Worm (Caenorhabditis elegans): ENCODE measurements around the gene asp-12.
A peak's percentile ranks its signal among the peaks of the same experiment; 100 is the strongest.

Gene asp-12

DNA sequence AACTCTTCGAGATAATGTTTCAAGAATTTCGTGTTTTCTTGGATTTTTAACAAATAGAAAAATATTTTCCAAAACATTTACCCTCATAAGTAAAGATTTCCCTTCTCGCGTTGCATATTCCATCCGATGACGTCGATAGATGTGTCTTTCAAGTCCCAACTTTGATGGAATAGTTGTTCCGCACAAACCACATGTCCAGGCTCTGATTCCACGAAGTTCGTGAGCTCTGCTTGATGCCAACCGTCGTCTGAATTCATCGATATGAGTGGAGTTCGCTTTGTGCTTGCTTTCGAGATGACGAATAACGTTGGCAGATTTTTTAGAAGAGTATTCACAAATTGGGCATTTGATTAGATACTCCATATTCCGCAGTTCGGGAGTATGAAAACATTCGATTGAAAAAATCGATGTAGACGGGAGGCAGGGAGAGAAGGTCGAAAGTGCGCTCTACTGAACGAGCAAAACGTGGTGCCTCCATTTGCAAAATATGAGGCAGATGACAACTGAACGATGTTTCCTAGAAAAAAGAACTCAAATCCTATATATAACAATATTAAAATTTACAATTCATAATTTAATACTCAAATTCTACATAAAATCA is 32.0 kb downstream of the asp-12 start, which contains the start of gene W02D7.6 (continued):
- TF ChIP-seq nhr-11 (tag; optimal IDR thresholded peaks at IDR 0.05) (no peak), ceh-16 (tag; optimal IDR thresholded peaks at IDR 0.05) (no peak), mdl-1 (tag; optimal IDR thresholded peaks at IDR 0.05) (no peak), ztf-4 (tag; optimal IDR thresholded peaks at IDR 0.05) (no peak), ZK546.5 (tag; optimal IDR thresholded peaks at IDR 0.05) (no peak), unc-55 (GFP tag; optimal IDR thresholded peaks at IDR 0.05) (no peak), nhr-23 (tag; optimal IDR thresholded peaks at IDR 0.05) (no peak), nhr-237 (tag; optimal IDR thresholded peaks at IDR 0.05) (no peak), unc-62 (GFP tag; optimal IDR thresholded peaks at IDR 0.05) (no peak), ama-1 (optimal IDR thresholded peaks at IDR 0.05) (no peak), elt-3 (tag; optimal IDR thresholded peaks at IDR 0.05) (no peak), ztf-1 (GFP tag; conservative IDR thresholded peaks at IDR 0.05) (no peak), C34F6.9 (tag; optimal IDR thresholded peaks at IDR 0.05) (peak; percentile 46), R02D3.7 (tag; optimal IDR thresholded peaks at IDR 0.05) (no peak), alr-1 (tag; optimal IDR thresholded peaks at IDR 0.05) (no peak), fos-1 (tag; optimal IDR thresholded peaks at IDR 0.05) (no peak), F13H6.1 (tag; optimal IDR thresholded peaks at IDR 0.05) (no peak), nhr-129 (tag; optimal IDR thresholded peaks at IDR 0.05) (peak; percentile 48), nhr-21 (tag; optimal IDR thresholded peaks at IDR 0.05) (no peak), Y55F3AM.14 (GFP tag; optimal IDR thresholded peaks at IDR 0.05) (no peak), skn-1 (tag; optimal IDR thresholded peaks at IDR 0.05) (no peak), aly-2 (tag; optimal IDR thresholded peaks at IDR 0.05) (no peak), mab-5 (tag; optimal IDR thresholded peaks at IDR 0.05) (no peak), nhr-25 (tag; optimal IDR thresholded peaks at IDR 0.05) (no peak), zag-1 (tag; optimal IDR thresholded peaks at IDR 0.05) (no peak), mbf-1 (tag; optimal IDR thresholded peaks at IDR 0.05) (no peak), gmeb-1 (tag; optimal IDR thresholded peaks at IDR 0.05) (no peak)

- TF ChIP-seq zag-1 (tag; optimal IDR thresholded peaks at IDR 0.05) (no peak), fos-1 (tag; optimal IDR thresholded peaks at IDR 0.05) (peak; percentile 17), peb-1 (tag; optimal IDR thresholded peaks at IDR 0.05) (no peak), snpc-4 (tag; optimal IDR thresholded peaks at IDR 0.05) (peak; percentile 3), sma-3 (GFP tag; optimal IDR thresholded peaks at IDR 0.05) (peak; percentile 24), crh-2 (tag; optimal IDR thresholded peaks at IDR 0.05) (peak; percentile 85), ama-1 (optimal IDR thresholded peaks at IDR 0.05) (peak; percentile 3), C34F6.9 (tag; optimal IDR thresholded peaks at IDR 0.05) (peak; percentile 57), nhr-237 (tag; optimal IDR thresholded peaks at IDR 0.05) (no peak), aly-2 (tag; optimal IDR thresholded peaks at IDR 0.05) (no peak), gmeb-1 (tag; optimal IDR thresholded peaks at IDR 0.05) (peak; percentile 90), elt-1 (tag; optimal IDR thresholded peaks at IDR 0.05) (no peak), lin-13 (GFP tag; optimal IDR thresholded peaks at IDR 0.05) (peak; percentile 19), unc-55 (GFP tag; optimal IDR thresholded peaks at IDR 0.05) (peak; percentile 79), lsy-2 (tag; optimal IDR thresholded peaks at IDR 0.05) (peak in 1 of 2 experiments; percentile 73), nhr-129 (tag; optimal IDR thresholded peaks at IDR 0.05) (peak; percentile 45), blmp-1 (tag; optimal IDR thresholded peaks at IDR 0.05; ENCODE audit: insufficient read depth) (peak; percentile 6), F13H6.1 (tag; optimal IDR thresholded peaks at IDR 0.05) (peak; percentile 10), alr-1 (tag; optimal IDR thresholded peaks at IDR 0.05) (no peak), egl-27 (tag; optimal IDR thresholded peaks at IDR 0.05) (no peak), unc-62 (GFP tag; optimal IDR thresholded peaks at IDR 0.05) (no peak), sma-9 (GFP tag; optimal IDR thresholded peaks at IDR 0.05) (peak; percentile 50), sma-9 (tag; optimal IDR thresholded peaks at IDR 0.05) (no peak)
These were observed 33.5 kb downstream of the asp-12 start, which contains the start of gene sel-9 for ce11 chrV:8302522-8302921. TSS of gene sel-9 (minus strand) at chrV:8302580.

ce11 chrV:8304461-8305195 is 35.6 kb downstream of the asp-12 start, which contains the start of gene W02D7.11:
TSS of gene W02D7.11 (minus strand) at chrV:8304511.
- TF ChIP-seq mbf-1 (tag; optimal IDR thresholded peaks at IDR 0.05) (no peak), peb-1 (tag; optimal IDR thresholded peaks at IDR 0.05) (no peak), mdl-1 (tag; optimal IDR thresholded peaks at IDR 0.05) (no peak), lin-13 (GFP tag; optimal IDR thresholded peaks at IDR 0.05) (no peak)
